Worm (Caenorhabditis elegans) whole organism, mixed stage, embryonic: ENCODE measurements around the gene nhr-123.

Experiments
- ces-1 ChIP-seq: fragments of 150-350 bp; optimal IDR thresholded peaks from 2 replicates; lab custom pipeline; 2014; ENCODE audit warnings: missing biosample characterization, missing genetic modification reagents, missing genetic modification characterization
- mep-1 ChIP-seq: fragments of 150-350 bp; optimal IDR thresholded peaks from 2 replicates; lab custom pipeline; 2017; ENCODE audit warnings: missing biosample characterization, missing genetic modification reagents, missing genetic modification characterization, inconsistent platforms

DNA sequence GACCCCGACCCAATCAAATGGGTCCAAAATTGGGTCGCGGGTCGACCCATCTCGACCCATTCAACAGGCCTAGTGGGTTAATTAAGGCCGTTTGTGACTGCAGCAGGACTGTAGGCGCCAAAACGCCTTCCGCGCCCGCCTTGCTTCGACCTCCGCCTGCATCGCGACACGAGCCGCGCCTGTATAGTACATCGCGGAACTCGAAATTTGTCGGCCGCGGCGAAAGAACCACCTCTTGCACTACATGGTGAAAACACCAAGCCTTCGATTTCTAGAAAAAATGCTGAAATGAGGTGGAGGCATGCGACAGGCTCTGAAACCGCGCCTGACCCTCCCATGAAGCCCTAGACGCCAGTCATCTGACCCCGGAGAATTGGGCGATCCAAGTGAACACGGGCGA is 36.7 kb downstream of the nhr-123 start:
- TF ChIP-seq ces-1 (no peak), mep-1 (tag; lab: Kevin White, UChicago) (no peak)
